Fruit fly (Drosophila melanogaster) whole organism, embryonic: ENCODE data around the gene awd.
A peak's percentile ranks its signal among the peaks of the same experiment; 100 is the strongest.

Source experiments
- Atf6 ChIP-seq: fragments of 200-800 bp; sonication (Bioruptor generic); IDR thresholded peaks from 2 replicates; pipeline ENCODE4 v1.3.6; 2022; ENCODE audit warnings: missing biosample characterization, missing genetic modification characterization
- CG10366 ChIP-seq: fragments of 200-800 bp; sonication (Bioruptor generic); IDR thresholded peaks from 2 replicates; pipeline ENCODE4 v1.3.6; 2022; ENCODE audit warnings: missing biosample characterization, missing genetic modification characterization
- CG11085 ChIP-seq: fragments of 200-800 bp; sonication (Bioruptor generic); IDR thresholded peaks from 2 replicates; pipeline ENCODE4 v1.3.6; 2022; ENCODE audit warnings: missing biosample characterization, missing genetic modification characterization
- CG12104 ChIP-seq: fragments of 200-800 bp; sonication (Bioruptor generic); optimal IDR thresholded peaks from 3 replicates; lab custom pipeline; 2016; ENCODE audit warnings: missing biosample characterization, missing genetic modification characterization
- CG12155 ChIP-seq: fragments of 200-800 bp; sonication (Bioruptor generic); optimal IDR thresholded peaks from 3 replicates; lab custom pipeline; 2016; ENCODE audit warnings: missing biosample characterization, missing genetic modification characterization
- CG14860 ChIP-seq: fragments of 200-800 bp; sonication (Bioruptor generic); IDR thresholded peaks from 3 replicates; pipeline ENCODE4 v1.3.6; 2022; ENCODE audit warnings: missing biosample characterization, missing genetic modification characterization; ENCODE audit not compliant: partially characterized antibody
- CG14965 ChIP-seq: fragments of 200-800 bp; sonication (Bioruptor generic); optimal IDR thresholded peaks from 2 replicates; lab custom pipeline; 2016; ENCODE audit warnings: missing biosample characterization, missing genetic modification characterization, borderline replicate concordance
- CG15011 ChIP-seq: fragments of 200-800 bp; sonication (Bioruptor generic); optimal IDR thresholded peaks from 3 replicates; lab custom pipeline; 2018; ENCODE audit warnings: missing biosample characterization, mild to moderate bottlenecking, missing genetic modification characterization
- CG1602 ChIP-seq: fragments of 200-800 bp; sonication (Bioruptor generic); optimal IDR thresholded peaks from 3 replicates; lab custom pipeline; 2016; ENCODE audit warnings: missing biosample characterization, missing genetic modification characterization
- CG17612 ChIP-seq: fragments of 200-800 bp; sonication (Bioruptor generic); IDR thresholded peaks from 2 replicates; pipeline ENCODE4 v1.3.6; 2022; ENCODE audit warnings: missing biosample characterization, missing genetic modification characterization
- CG18476 ChIP-seq: fragments of 200-800 bp; sonication (Bioruptor generic); optimal IDR thresholded peaks from 2 replicates; lab custom pipeline; 2016; ENCODE audit warnings: missing biosample characterization, mild to moderate bottlenecking, missing genetic modification characterization
- CG30020 ChIP-seq: fragments of 200-800 bp; optimal IDR thresholded peaks from 2 replicates; lab custom pipeline; 2019; ENCODE audit warnings: missing biosample characterization, mild to moderate bottlenecking, missing genetic modification characterization, moderate library complexity
- CG30403 ChIP-seq: fragments of 200-800 bp; sonication (Bioruptor generic); optimal IDR thresholded peaks from 3 replicates; lab custom pipeline; 2016; ENCODE audit warnings: missing biosample characterization, missing genetic modification characterization
- CG31441 ChIP-seq: fragments of 200-800 bp; sonication (Bioruptor generic); IDR thresholded peaks from 2 replicates; pipeline ENCODE4 v1.3.6; 2022; ENCODE audit warnings: missing biosample characterization, missing genetic modification characterization
- CG3163 ChIP-seq: fragments of 200-800 bp; sonication (Bioruptor generic); optimal IDR thresholded peaks from 3 replicates; lab custom pipeline; 2016; ENCODE audit warnings: missing biosample characterization, missing genetic modification characterization
- CG43689 ChIP-seq: fragments of 200-800 bp; sonication (Bioruptor generic); IDR thresholded peaks from 2 replicates; pipeline ENCODE4 v1.3.6; 2022; ENCODE audit warnings: missing biosample characterization, missing genetic modification characterization
- CG6175 ChIP-seq: fragments of 200-800 bp; sonication (Bioruptor generic); IDR thresholded peaks from 3 replicates; pipeline ENCODE4 v1.3.6; 2022; ENCODE audit warnings: missing biosample characterization, missing genetic modification characterization
- CG6765 ChIP-seq: fragments of 200-800 bp; sonication (Bioruptor generic); optimal IDR thresholded peaks from 3 replicates; lab custom pipeline; 2017; ENCODE audit warnings: missing biosample characterization, mild to moderate bottlenecking, missing genetic modification characterization
- CG7556 ChIP-seq: fragments of 200-800 bp; sonication (Bioruptor generic); optimal IDR thresholded peaks from 2 replicates; lab custom pipeline; 2017; ENCODE audit warnings: missing biosample characterization, mild to moderate bottlenecking, missing genetic modification characterization
- CG7786 ChIP-seq: fragments of 200-800 bp; sonication (Bioruptor generic); optimal IDR thresholded peaks from 2 replicates; lab custom pipeline; 2016; ENCODE audit warnings: missing biosample characterization, missing genetic modification characterization
- CG7839 ChIP-seq: fragments of 200-800 bp; sonication (Bioruptor generic); optimal IDR thresholded peaks from 3 replicates; lab custom pipeline; 2018; ENCODE audit warnings: missing biosample characterization, mild to moderate bottlenecking, missing genetic modification characterization, moderate library complexity
- D ChIP-seq, 2 experiments: fragments of 200-800 bp in 1 of 2; fragments of >200 bp in 1 of 2; sonication (Bioruptor generic) in 1 of 2; optimal IDR thresholded peaks; 2 replicates in 1 of 2; 3 replicates in 1 of 2; lab custom pipeline; 2017; ENCODE audit warnings: mild to moderate bottlenecking in 1 of 2, missing biosample characterization in 1 of 2, missing genetic modification characterization in 1 of 2, missing genetic modification reagents in 1 of 2
- ERR ChIP-seq: fragments of 200-800 bp; sonication (Bioruptor generic); optimal IDR thresholded peaks from 2 replicates; lab custom pipeline; 2016; ENCODE audit warnings: missing biosample characterization, missing genetic modification characterization
- Poxn ChIP-seq: fragments of 200-800 bp; sonication (Bioruptor generic); IDR thresholded peaks from 2 replicates; pipeline ENCODE4 v1.3.6; 2022; ENCODE audit warnings: missing biosample characterization, missing genetic modification characterization
- Six4 ChIP-seq: fragments of 200-800 bp; sonication (Bioruptor generic); optimal IDR thresholded peaks from 2 replicates; lab custom pipeline; 2016; ENCODE audit warnings: missing biosample characterization, missing genetic modification characterization
- Sry-β ChIP-seq: fragments of 200-800 bp; sonication (Bioruptor generic); optimal IDR thresholded peaks from 2 replicates; lab custom pipeline; 2018; ENCODE audit warnings: missing biosample characterization, mild to moderate bottlenecking, missing genetic modification characterization, moderate library complexity
- Usf ChIP-seq: fragments of 200-800 bp; sonication (Bioruptor generic); optimal IDR thresholded peaks from 2 replicates; lab custom pipeline; 2017; ENCODE audit warnings: missing genotype, missing biosample characterization, missing genetic modification characterization
- Xrp1 ChIP-seq: fragments of 200-800 bp; sonication (Bioruptor generic); IDR thresholded peaks from 2 replicates; pipeline ENCODE4 v1.3.6; 2022; ENCODE audit warnings: missing biosample characterization, missing genetic modification characterization
- br ChIP-seq: fragments of >200 bp; optimal IDR thresholded peaks from 2 replicates; lab custom pipeline; 2017
- bsh ChIP-seq, 2 experiments: fragments of 200-800 bp; sonication (Bioruptor generic); optimal IDR thresholded peaks; 2 replicates each; lab custom pipeline; 2017 to 2018; ENCODE audit warnings: mild to moderate bottlenecking in 2 of 2, missing biosample characterization in 2 of 2, missing genetic modification characterization in 2 of 2, moderate library complexity in 1 of 2
- btn ChIP-seq: fragments of 200-800 bp; sonication (Bioruptor generic); optimal IDR thresholded peaks from 2 replicates; lab custom pipeline; 2016; ENCODE audit warnings: missing biosample characterization, missing genetic modification characterization
- cg ChIP-seq: fragments of 200-800 bp; sonication (Bioruptor generic); optimal IDR thresholded peaks from 3 replicates; lab custom pipeline; 2019; ENCODE audit warnings: missing biosample characterization, mild to moderate bottlenecking, missing genetic modification characterization, moderate library complexity
- chif ChIP-seq, 2 experiments: fragments of 200-800 bp; sonication (Bioruptor generic); optimal IDR thresholded peaks; 3 replicates each; lab custom pipeline; 2016; ENCODE audit warnings: missing biosample characterization in 2 of 2, missing genetic modification characterization in 2 of 2
- danr ChIP-seq: fragments of 200-800 bp; sonication (Bioruptor generic); IDR thresholded peaks from 2 replicates; pipeline ENCODE4 v1.3.6; 2022; ENCODE audit warnings: missing biosample characterization, missing genetic modification characterization
- dmrt11E ChIP-seq: fragments of 200-800 bp; sonication (Bioruptor generic); optimal IDR thresholded peaks from 3 replicates; lab custom pipeline; 2018; ENCODE audit warnings: missing biosample characterization, mild to moderate bottlenecking, missing genetic modification characterization, moderate library complexity
- dpn ChIP-seq, 2 experiments: fragments of 200-800 bp; sonication (Bioruptor generic); optimal IDR thresholded peaks; 3 replicates each; lab custom pipeline; 2016; ENCODE audit warnings: missing biosample characterization in 2 of 2, missing genetic modification characterization in 2 of 2
- exex ChIP-seq: fragments of 200-800 bp; sonication (Bioruptor generic); optimal IDR thresholded peaks from 4 replicates; lab custom pipeline; 2018; ENCODE audit warnings: missing biosample characterization, mild to moderate bottlenecking, missing genetic modification characterization, moderate library complexity
- hkb ChIP-seq, 2 experiments: fragments of 200-800 bp in 1 of 2; fragments of >200 bp in 1 of 2; sonication (Bioruptor generic) in 1 of 2; IDR thresholded peaks in 1 of 2; optimal IDR thresholded peaks in 1 of 2; 2 replicates each; pipeline versions ENCODE4 v1.3.6 to Lab custom; 2017 to 2022; ENCODE audit warnings: missing biosample characterization in 1 of 2, missing genetic modification characterization in 1 of 2
- kni ChIP-seq: fragments of 200-800 bp; sonication (Bioruptor generic); optimal IDR thresholded peaks from 3 replicates; lab custom pipeline; 2017; ENCODE audit warnings: mild to moderate bottlenecking, missing biosample characterization, missing genetic modification reagents, missing genetic modification characterization
- lab ChIP-seq: fragments of 200-800 bp; sonication (Bioruptor generic); optimal IDR thresholded peaks from 3 replicates; lab custom pipeline; 2017; ENCODE audit warnings: missing biosample characterization, missing genetic modification characterization, mild to moderate bottlenecking, moderate library complexity, missing genetic modification reagents
- nau ChIP-seq: fragments of 200-800 bp; sonication (Bioruptor generic); optimal IDR thresholded peaks from 3 replicates; lab custom pipeline; 2017; ENCODE audit warnings: missing biosample characterization, mild to moderate bottlenecking, missing genetic modification characterization, missing genetic modification reagents
- nerfin-2 ChIP-seq: fragments of 200-800 bp; sonication (Bioruptor generic); IDR thresholded peaks from 2 replicates; pipeline ENCODE4 v1.3.6; 2022; ENCODE audit warnings: missing biosample characterization, missing genetic modification characterization; ENCODE audit not compliant: partially characterized antibody
- nmo ChIP-seq: fragments of 200-800 bp; sonication (Bioruptor generic); optimal IDR thresholded peaks from 2 replicates; lab custom pipeline; 2018; ENCODE audit warnings: missing biosample characterization, mild to moderate bottlenecking, missing genetic modification characterization, moderate library complexity
- org-1 ChIP-seq: fragments of 200-800 bp; sonication (Bioruptor generic); optimal IDR thresholded peaks from 2 replicates; lab custom pipeline; 2017; ENCODE audit warnings: missing biosample characterization, missing genetic modification characterization
- ro ChIP-seq: fragments of 200-800 bp; sonication (Bioruptor generic); IDR thresholded peaks from 2 replicates; pipeline ENCODE4 v1.3.6; 2022; ENCODE audit warnings: missing biosample characterization, missing genetic modification characterization
- scrt ChIP-seq: fragments of 200-800 bp; sonication (Bioruptor generic); optimal IDR thresholded peaks from 2 replicates; lab custom pipeline; 2018; ENCODE audit warnings: missing biosample characterization, mild to moderate bottlenecking, missing genetic modification characterization, moderate library complexity
- sens ChIP-seq: fragments of 200-800 bp; sonication (Bioruptor generic); peaks from one replicate; lab custom pipeline; 2016; ENCODE audit warnings: missing biosample characterization, missing genetic modification characterization
- shn ChIP-seq: fragments of 200-800 bp; sonication (Bioruptor generic); optimal IDR thresholded peaks from 3 replicates; lab custom pipeline; 2016; ENCODE audit warnings: missing biosample characterization, missing genetic modification characterization
- sima ChIP-seq: fragments of 200-800 bp; sonication (Bioruptor generic); optimal IDR thresholded peaks from 2 replicates; lab custom pipeline; 2016; ENCODE audit warnings: missing biosample characterization, missing genetic modification characterization
- sisA ChIP-seq: fragments of 200-800 bp; sonication (Bioruptor generic); IDR thresholded peaks from 2 replicates; pipeline ENCODE4 v1.3.6; 2022; ENCODE audit warnings: missing biosample characterization, missing genetic modification characterization

awd gene

dm6 chr3R:31724136-31724535 lies 21.7 kb downstream of the awd start (continued):
- TF ChIP-seq CG6175 (GFP tag; lab: Robert Waterston, UW) (no peak), br (no peak), CG7839 (tag; lab: Kevin White, UChicago) (peak; percentile 1), shn (GFP tag; lab: Kevin White, UChicago) (peak; percentile 9), Poxn (GFP tag; lab: Robert Waterston, UW) (no peak), Xrp1 (GFP tag; lab: Robert Waterston, UW) (no peak), CG12104 (GFP tag; lab: Kevin White, UChicago) (no peak), nau (GFP tag; lab: Kevin White, UChicago) (no peak), ERR (GFP tag; lab: Kevin White, UChicago) (no peak), CG14860 (GFP tag; lab: Robert Waterston, UW) (no peak), dmrt11E (tag; lab: Kevin White, UChicago) (peak; percentile 25), CG30020 (tag; lab: Kevin White, UChicago) (no peak), ro (GFP tag; lab: Robert Waterston, UW) (no peak), CG11085 (GFP tag; lab: Robert Waterston, UW) (no peak), D (optimal IDR thresholded peaks at IDR 0.05; lab: Kevin White, UChicago) (no peak), D (GFP tag; optimal IDR thresholded peaks at IDR 0.05; lab: Kevin White, UChicago) (no peak), danr (GFP tag; lab: Robert Waterston, UW) (no peak), bsh (GFP tag; optimal IDR thresholded peaks at IDR 0.05; lab: Kevin White, UChicago) (peak in 1 of 2 experiments; percentile 9), sens (peak; percentile 74), nmo (GFP tag; lab: Kevin White, UChicago) (peak; percentile 30), sisA (no peak), lab (GFP tag; lab: Kevin White, UChicago) (no peak), chif (GFP tag; optimal IDR thresholded peaks at IDR 0.05; lab: Kevin White, UChicago) (peak in 1 of 2 experiments; percentile 25), CG15011 (no peak), CG7556 (GFP tag; lab: Kevin White, UChicago) (peak; percentile 6), CG10366 (GFP tag; lab: Robert Waterston, UW) (no peak), kni (no peak), CG30403 (GFP tag; lab: Kevin White, UChicago) (peak; percentile 12), CG14965 (GFP tag; lab: Kevin White, UChicago) (no peak), nerfin-2 (GFP tag; lab: Robert Waterston, UW) (no peak), sima (GFP tag; lab: Kevin White, UChicago) (no peak), btn (GFP tag; lab: Kevin White, UChicago) (no peak), Atf6 (GFP tag; lab: Robert Waterston, UW) (no peak), cg (GFP tag; lab: Kevin White, UChicago) (no peak), dpn (GFP tag; optimal IDR thresholded peaks at IDR 0.05; lab: Kevin White, UChicago) (no peak), CG1602 (GFP tag; lab: Kevin White, UChicago) (no peak), hkb (optimal IDR thresholded peaks at IDR 0.05; lab: Kevin White, UChicago) (peak; percentile 19), hkb (GFP tag; IDR thresholded peaks at IDR 0.05; lab: Robert Waterston, UW) (no peak)

DNA sequence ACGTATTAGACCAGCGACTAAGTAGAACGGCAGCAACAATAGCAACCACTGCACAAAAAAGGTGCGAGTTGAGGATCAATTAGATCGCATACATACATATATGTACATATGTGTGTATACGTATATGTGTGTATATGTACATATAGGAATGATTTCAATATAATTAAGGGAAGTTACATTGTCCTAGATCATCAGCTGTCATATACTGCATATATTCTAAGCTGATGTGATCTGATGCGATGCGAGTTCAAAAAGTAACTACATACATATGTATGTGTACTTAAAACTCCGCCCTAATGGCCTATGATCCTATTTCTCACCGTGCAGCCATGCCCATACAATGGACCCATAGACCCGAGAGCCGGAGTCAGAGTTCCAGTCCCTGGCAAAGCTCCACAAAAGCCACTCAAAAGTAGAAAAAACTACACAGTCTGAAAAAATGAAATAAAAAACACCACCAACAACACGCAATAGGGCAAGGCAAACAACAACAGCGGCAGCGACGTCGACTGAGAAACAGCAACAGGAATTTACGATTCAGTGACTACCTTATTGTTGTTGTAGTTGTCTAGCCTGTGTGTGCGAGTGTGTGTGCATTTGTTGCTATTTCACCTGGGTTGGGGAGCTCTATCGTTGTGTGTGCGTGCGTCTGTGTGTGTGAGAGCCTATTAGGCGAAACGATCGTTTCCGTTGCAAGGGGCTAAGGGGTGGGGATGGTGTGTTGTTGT lies 22.5 kb downstream of the awd start:
- peak; percentile 27 for TF ChIP-seq CG6765 (GFP tag; lab: Kevin White, UChicago)
- TF ChIP-seq CG18476 (GFP tag; lab: Kevin White, UChicago), result no peak
- TF ChIP-seq Sry-β (GFP tag; lab: Kevin White, UChicago), result no peak
- no peak; the same call in 1 of the 2 replicates for TF ChIP-seq CG31441 (GFP tag; lab: Robert Waterston, UW)
- no peak for TF ChIP-seq CG3163 (GFP tag; lab: Kevin White, UChicago)
- no peak for TF ChIP-seq exex (tag; lab: Kevin White, UChicago)
- TF ChIP-seq Six4 (GFP tag; lab: Kevin White, UChicago), result peak; percentile 11
- peak; percentile 24 for TF ChIP-seq dmrt11E (tag; lab: Kevin White, UChicago)
- TF ChIP-seq CG17612, result no peak
- TF ChIP-seq scrt, result no peak
- TF ChIP-seq Usf, result no peak
- peak; percentile 17 for TF ChIP-seq CG12155 (GFP tag; lab: Kevin White, UChicago)
- no peak for TF ChIP-seq CG43689 (GFP tag; lab: Robert Waterston, UW)
- TF ChIP-seq CG7786 (GFP tag; lab: Kevin White, UChicago), result peak; percentile 3
- TF ChIP-seq org-1 (GFP tag; lab: Kevin White, UChicago), result peak; percentile 28
